Worm (Caenorhabditis elegans): ENCODE results near the gene mob-1.

ce11 chrIV:11893336-11893735 is 33.0 kb downstream of the mob-1 start:
- TF ChIP-seq tbx-37 (GFP tag; conservative IDR thresholded peaks at IDR 0.05) (no peak), ceh-36 (tag; optimal IDR thresholded peaks at IDR 0.05) (no peak), ama-1 (optimal IDR thresholded peaks at IDR 0.05) (no peak), sea-1 (GFP tag; conservative IDR thresholded peaks at IDR 0.05) (no peak)
